Worm (Caenorhabditis elegans): ENCODE measurements around the gene cyn-17.

cyn-17 gene

DNA sequence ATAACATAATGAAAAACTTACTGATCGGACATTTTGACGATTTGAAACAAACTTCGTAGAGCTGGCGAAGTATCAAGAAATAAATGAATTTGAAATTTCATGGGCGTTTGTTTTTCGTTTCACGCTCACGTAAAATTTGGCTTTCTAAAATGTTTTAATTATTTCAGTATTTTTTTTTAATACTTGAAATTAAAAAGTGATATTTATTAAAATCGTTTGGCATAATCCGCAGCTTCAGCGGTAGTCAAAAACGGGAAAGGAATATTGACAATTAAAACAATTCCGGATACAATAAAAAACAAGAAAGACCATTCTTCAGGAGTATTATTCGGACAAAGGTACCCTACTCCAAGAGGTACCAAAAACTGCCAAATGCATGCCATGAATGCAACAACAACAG lies 16.8 kb upstream of the cyn-17 start, which contains the start of gene fbxa-183:
TSS of gene fbxa-183 (minus strand) at position 101 of the 400 bp plus-strand sequence.
- TF ChIP-seq unc-62 (GFP tag; optimal IDR thresholded peaks at IDR 0.05): no peak

DNA sequence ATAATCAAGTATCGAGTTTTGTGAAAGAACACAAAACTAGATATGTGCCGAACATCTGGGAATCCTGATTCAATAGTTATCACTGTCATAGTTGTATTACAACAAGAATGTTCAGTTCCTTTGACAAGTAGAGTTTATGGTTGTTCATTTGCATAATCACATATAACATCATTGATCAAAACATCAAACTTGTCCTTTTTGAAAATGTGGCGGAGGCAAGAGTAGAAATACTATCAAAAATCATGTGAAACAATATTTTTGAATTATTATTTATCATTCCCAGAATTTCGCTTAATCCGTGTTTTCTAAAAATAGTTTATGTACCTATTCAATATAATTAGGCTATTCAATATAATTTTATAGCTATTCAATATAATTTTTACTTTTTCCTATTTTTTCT lies 14.1 kb upstream of the cyn-17 start, which contains the start of gene F44E7.7:
TSS of gene F44E7.7 (minus strand) at position 101 of the 400 bp plus-strand sequence.
- no peak for TF ChIP-seq unc-62 (GFP tag; optimal IDR thresholded peaks at IDR 0.05)

DNA sequence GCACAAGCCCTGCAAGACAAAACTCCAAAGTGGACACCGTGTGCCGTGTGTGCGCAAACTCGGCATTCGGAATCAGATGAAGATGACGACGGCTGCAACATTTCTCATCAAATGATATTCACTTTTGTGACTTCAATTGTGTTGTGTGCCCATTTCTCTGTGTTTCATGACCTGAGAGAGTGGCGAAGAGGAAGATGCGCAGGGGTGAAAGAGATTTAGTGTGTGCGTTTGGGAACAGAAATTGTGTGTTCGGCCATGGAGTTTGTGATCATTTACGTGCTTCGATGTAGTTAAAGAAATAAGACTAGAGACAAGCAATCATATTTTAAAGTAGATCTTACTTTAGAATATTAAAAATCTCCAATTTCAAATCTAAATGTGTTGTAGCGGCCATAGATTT lies 10.8 kb upstream of the cyn-17 start:
- TF ChIP-seq unc-62 (GFP tag; optimal IDR thresholded peaks at IDR 0.05): no peak

DNA sequence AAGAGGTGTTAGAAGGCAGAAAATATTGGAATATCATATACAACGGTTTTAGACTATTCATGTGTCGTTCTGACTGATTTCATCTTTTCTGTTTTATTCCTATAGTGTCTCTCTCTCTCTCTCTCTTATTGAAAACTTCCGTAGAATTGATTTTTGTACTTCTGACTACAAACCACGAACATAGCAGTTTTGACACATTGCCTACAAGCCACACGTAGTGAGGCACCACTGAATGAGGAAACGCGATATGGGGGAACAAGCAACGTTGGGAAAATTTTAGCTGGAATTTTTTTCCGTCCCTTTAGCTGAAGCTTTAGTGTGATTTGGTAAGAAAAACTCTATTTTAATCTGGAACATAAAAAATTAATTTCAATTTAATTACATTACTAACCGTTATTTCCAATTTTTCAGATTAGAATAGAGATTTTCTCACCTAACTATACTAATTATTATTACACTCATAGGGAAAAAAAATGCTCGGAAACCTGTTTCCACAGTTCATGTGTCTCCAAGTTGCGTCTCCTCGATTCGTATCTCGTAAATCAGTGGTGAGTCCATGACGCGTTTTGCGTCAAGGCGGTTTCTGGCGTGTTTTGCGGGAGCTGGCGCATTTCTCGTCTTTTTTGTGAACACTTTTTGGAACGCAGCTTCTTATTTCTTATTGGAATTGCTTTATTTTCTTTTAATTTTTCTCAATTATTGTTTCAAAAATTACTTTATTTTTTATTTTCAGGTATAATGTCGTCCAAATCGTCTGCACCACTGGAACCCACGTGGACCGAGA lies 8.8 kb upstream of the cyn-17 start, which contains the start of the genes nhr-142 and F44E7.9:
TSS of gene nhr-142 (minus strand) at position 57 of the 784 bp plus-strand sequence.
TSS of gene F44E7.9 (plus strand) at position 734 of the 784 bp plus-strand sequence.
- TF ChIP-seq unc-62 (GFP tag; optimal IDR thresholded peaks at IDR 0.05): no peak

DNA sequence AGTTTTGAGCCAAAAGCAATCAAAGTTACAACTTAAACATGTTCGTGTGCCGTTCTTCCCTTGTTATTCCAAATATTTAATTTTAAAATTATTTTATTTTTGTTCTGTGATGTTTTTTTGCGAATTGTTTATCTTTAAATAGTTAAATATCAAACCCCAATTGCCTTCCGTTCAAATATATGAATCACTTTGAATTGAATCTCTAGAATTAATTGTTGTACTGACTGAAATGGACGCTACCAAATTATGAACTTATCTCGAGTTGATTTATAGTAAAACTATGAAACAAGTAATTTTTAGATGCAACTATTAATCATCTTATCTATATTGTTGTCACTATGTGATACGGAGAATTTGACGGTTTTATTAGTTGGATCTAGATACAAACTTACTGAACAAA lies 7.4 kb upstream of the cyn-17 start, which contains the start of gene ZC250.2:
TSS of gene ZC250.2 (plus strand) at position 301 of the 400 bp plus-strand sequence.
- TF ChIP-seq unc-62 (GFP tag; optimal IDR thresholded peaks at IDR 0.05): no peak

DNA sequence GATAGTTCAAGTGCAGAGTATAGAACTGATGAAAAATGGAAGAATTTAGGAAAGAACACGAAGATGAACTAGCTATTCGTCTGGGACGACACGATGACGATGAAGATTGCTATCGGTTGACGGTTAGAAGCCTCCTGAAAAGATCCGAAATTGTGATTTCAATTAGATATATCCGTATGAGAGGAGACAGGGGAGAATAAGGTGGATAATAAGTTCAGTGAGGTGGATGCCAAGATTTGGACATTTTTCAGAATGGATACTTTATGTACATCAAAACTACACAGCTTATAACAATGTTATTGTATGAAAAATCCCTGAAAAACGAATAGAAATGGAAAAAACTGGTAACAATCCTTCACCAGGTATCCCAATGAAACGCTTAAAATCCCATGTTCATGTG lies 1.3 kb upstream of the cyn-17 start, which contains the start of gene nstp-3:
TSS of gene nstp-3 (minus strand) at position 101 of the 400 bp plus-strand sequence.
- no peak for TF ChIP-seq unc-62 (GFP tag; optimal IDR thresholded peaks at IDR 0.05)

DNA sequence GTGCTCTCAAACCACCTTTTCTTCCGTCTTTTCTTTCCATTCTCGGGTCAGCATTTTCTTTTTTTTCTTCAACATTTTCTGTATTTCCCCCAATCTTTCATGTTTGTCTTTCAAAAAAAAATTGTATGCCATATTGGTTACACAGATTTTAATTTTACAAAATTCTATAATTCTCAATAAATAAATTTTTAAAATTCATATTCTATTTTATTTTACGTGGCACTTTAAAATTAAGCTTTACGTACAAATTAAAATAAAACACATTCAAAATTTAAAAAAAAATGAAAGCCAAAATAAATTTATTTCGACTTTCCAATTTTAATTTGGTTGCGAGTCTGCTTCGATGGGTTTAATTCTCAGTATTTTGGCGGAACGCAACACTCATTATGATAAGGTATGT lies 6.0 kb downstream of the cyn-17 start, which contains the start of gene ZC250.5:
TSS of gene ZC250.5 (plus strand) at position 301 of the 400 bp plus-strand sequence.
- TF ChIP-seq unc-62 (GFP tag; optimal IDR thresholded peaks at IDR 0.05): no peak

DNA sequence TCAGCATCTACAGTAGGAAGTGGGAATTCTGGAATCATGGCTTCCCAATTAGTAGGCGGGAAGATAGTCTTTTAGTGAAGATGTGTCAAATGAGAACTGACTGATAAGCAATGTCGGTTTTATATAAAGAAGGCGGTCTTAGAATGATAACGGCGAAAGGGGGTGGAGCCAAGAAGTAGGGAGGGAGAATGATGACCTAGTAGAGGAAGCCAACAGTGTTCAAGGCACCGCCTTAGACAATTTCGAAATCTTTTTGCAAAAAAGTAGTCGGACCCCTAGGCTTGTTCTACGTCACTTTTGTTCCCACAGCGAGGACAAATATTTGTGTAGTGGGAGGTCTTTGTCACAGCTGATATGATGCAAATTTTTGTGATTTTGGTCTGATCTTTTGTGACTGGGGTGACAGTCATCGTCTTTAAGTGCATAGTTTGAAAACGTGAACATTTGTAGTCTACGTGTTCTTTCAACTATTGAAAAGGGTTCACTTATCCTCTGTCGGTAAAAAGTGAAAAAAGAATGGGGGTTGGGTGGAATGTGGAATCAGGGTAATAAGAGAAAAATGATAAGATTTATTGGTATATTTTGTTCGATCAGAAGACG lies 13.7 kb downstream of the cyn-17 start, which contains the start of gene ZC250.4:
TSS of gene ZC250.4 (minus strand) at position 78 of the 600 bp plus-strand sequence.
- no peak for TF ChIP-seq unc-62 (GFP tag; optimal IDR thresholded peaks at IDR 0.05)

DNA sequence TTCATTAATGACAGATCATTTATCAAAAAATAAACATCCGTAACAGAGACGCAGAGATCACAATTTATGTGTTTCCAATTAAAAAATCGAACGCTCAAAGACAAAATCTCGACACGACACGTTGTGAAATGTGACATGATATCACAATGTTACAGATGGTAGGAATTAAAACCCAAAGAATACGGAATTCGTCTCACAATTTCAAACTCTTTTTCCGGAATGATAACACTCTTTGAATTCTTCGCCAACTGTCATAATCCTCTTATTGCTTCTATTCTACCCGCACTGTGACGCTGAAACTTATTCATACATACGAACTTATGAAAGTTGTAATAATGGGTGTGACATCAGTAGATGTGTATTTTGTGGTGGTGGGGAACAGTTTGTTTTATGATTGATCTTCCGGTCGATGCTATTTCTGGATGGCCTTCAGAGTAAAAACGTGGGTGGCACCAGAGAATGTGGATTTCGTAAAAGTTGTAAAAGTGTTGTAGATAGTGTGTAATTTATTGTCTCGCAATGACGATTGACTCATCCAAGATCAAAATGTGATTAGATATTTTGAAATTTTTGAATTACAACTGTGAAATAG lies 17.1 kb downstream of the cyn-17 start:
- no peak for TF ChIP-seq unc-62 (GFP tag; optimal IDR thresholded peaks at IDR 0.05)

DNA sequence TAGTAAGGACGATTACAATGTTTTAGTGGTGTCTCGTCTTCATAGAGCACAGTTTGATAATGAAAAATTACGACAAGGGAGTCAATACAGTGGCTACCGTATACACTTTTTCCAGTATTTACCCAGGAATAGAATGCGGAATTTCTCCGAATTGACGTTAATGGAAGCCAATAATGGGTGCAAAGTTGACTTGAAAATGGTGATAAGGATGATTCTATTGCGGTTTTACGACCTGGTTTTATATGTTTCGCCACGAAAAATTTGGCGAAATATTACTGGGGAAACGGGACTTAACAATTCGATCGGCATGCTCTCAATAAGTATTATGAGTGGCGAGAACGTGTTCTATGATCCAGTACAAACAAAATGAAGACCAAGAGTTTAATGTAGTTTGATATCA lies 20.4 kb downstream of the cyn-17 start:
- TF ChIP-seq unc-62 (GFP tag; optimal IDR thresholded peaks at IDR 0.05): no peak

DNA sequence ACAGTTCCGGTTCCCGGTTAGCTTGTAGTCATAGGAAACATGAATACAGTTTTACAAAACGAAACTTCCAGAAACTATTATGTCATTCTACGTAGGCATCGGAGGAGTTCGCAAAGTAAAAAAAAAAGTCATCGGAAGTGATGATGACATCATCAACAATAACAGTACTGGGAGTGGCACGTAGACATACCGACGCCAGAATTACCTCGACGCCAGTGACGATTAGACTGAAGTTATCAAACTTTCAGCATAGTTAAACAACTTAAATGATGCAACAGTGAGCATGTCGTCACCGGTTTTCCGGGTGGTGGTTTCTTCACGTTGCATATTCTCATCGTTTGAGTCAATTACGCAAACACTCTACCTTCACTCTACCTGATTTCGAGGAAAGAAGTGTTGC lies 20.9 kb downstream of the cyn-17 start:
- no peak for TF ChIP-seq unc-62 (GFP tag; optimal IDR thresholded peaks at IDR 0.05)

DNA sequence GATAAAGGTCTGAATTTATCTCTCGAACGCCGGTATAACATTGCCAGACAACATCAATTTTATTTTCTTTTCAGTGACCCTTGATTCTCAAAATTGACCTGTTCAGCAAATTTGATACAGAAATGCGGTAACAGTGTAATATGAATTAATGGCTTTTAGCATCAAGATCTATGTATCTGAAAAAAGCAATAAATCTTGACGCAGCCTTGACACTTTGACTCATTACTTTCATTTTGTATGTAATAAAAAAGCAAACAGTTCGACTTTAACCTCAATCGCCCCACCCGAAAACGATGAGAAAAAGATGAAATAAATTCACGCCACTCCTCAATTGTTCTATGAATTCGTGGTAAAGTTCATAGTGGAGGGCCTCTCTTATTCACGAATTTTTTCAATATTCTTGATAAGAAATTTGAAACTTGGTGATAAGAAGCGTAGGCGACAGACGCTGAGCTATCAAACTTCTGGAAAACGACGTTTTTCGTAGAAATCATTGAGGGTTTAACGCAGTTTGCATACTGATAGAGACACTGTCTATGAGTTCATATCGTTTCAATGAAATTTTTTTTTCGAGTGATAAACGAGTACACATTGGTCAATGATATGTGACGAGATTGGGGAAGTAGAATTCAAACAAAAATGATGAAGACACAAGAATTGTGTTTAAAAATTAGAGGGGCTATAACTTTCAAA lies 22.1 kb downstream of the cyn-17 start:
- no peak for TF ChIP-seq unc-62 (GFP tag; optimal IDR thresholded peaks at IDR 0.05)

DNA sequence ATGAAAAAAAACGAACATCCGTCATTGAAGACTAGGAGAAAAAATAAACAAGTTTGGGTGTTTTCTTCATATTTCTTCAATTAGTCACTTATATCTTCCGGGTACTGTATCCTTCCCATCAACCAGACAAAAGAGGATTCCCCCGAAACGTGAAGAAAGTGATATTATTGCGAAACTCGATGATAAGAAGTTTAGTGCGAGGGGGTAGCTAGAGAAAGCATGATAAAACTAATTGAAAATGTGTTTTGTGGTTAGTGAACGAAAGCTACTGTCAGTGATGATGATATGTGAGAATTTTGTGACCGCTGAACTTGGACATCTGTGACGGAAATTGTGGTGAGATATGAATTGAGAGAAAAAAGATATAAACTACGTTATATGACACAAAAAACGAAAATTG lies 23.5 kb downstream of the cyn-17 start:
- TF ChIP-seq unc-62 (GFP tag; optimal IDR thresholded peaks at IDR 0.05): no peak

DNA sequence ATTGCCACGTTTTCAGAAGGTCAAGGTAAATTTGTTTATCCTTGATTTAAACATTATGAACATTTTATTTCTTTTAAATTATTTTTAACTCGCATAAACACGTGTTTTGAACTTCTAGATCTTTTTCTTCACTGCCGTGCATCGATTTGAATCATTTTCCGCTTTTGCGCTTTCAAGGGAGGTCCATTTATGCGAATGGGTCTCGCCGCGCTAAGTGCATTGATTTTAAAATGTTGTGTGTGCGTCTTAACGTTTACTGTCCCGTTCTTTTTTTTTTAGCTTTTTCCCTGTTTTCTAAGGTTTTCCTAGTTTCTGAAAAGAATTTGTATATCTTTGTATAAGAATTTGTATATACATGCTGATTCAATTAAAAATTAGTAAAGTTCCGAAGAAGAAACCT lies 26.0 kb downstream of the cyn-17 start:
- TF ChIP-seq unc-62 (GFP tag; optimal IDR thresholded peaks at IDR 0.05): no peak

DNA sequence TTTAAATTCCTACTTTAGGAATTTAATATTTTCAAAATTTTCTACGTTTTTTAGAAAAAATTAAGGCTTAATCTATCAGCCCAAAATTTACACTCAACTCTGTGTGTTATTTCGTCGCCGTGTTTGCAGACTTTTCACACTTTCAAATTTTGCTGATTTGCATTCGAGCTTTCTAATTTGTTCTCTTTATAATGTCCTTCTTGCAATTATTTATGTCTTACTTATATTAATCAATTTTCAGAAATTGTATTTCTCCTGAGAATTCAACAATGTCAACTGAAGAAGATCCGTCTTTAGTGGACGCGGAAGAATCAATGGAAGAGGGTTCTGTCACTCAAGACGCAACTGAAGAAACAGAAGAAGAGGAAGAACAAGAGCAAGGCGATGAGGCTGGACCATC lies 27.1 kb downstream of the cyn-17 start, which contains the start of gene let-418:
TSS of gene let-418 (plus strand) at position 242 of the 400 bp plus-strand sequence.
- no peak for TF ChIP-seq unc-62 (GFP tag; optimal IDR thresholded peaks at IDR 0.05)

All from whole organism, dauer.